Worm (Caenorhabditis elegans): Measurements from ENCODE around the gene sru-8.

sru-8 gene

ce11 chrV:9868311-9868710 is 24.6 kb downstream of the sru-8 start, which contains the start of gene srab-17:
srab-17 (minus strand) TSS chrV:9868411.
- TF ChIP-seq gmeb-2 (tag; optimal IDR thresholded peaks at IDR 0.05), result no peak
- TF ChIP-seq nhr-232 (tag; optimal IDR thresholded peaks at IDR 0.05), result no peak
- no peak for TF ChIP-seq hlh-15 (tag; optimal IDR thresholded peaks at IDR 0.05)
- TF ChIP-seq elt-4 (tag; optimal IDR thresholded peaks at IDR 0.05), result no peak
- no peak for TF ChIP-seq eyg-1 (tag; optimal IDR thresholded peaks at IDR 0.05)

- TF ChIP-seq pax-1 (tag; optimal IDR thresholded peaks at IDR 0.05) (no peak), Y22D7AL.16 (tag; optimal IDR thresholded peaks at IDR 0.05) (no peak), dve-1 (tag; optimal IDR thresholded peaks at IDR 0.05) (no peak), nfya-1 (tag; optimal IDR thresholded peaks at IDR 0.05) (no peak), hlh-15 (tag; optimal IDR thresholded peaks at IDR 0.05) (no peak), ceh-34 (tag; optimal IDR thresholded peaks at IDR 0.05) (no peak), ref-2 (tag; optimal IDR thresholded peaks at IDR 0.05) (no peak), unc-42 (tag; optimal IDR thresholded peaks at IDR 0.05) (no peak), ceh-19 (GFP tag; optimal IDR thresholded peaks at IDR 0.05) (no peak), sox-2 (GFP tag; IDR thresholded peaks at IDR 0.05) (no peak), ztf-16 (tag; optimal IDR thresholded peaks at IDR 0.05) (no peak), ceh-6 (GFP tag; optimal IDR thresholded peaks at IDR 0.05) (no peak), ceh-14 (tag; optimal IDR thresholded peaks at IDR 0.05) (no peak), ama-1 (optimal IDR thresholded peaks at IDR 0.05) (no peak), K09A11.1 (tag; optimal IDR thresholded peaks at IDR 0.05; ENCODE audit: insufficient read depth) (no peak)
Observed at ce11 chrV:9871339-9871738, 27.7 kb downstream of the sru-8 start, which contains the start of gene srab-18. srab-18 (minus strand) TSS chrV:9871439.

ce11 chrV:9879404-9879803 is 35.7 kb downstream of the sru-8 start, which contains the start of gene srab-26:
srab-26 (minus strand) TSS chrV:9879504.
- TF ChIP-seq rnt-1 (tag; optimal IDR thresholded peaks at IDR 0.05) (no peak), ama-1 (optimal IDR thresholded peaks at IDR 0.05) (no peak), ahr-1 (tag; optimal IDR thresholded peaks at IDR 0.05) (no peak), hlh-15 (tag; optimal IDR thresholded peaks at IDR 0.05) (no peak), che-1 (tag; optimal IDR thresholded peaks at IDR 0.05) (no peak), pha-2 (tag; optimal IDR thresholded peaks at IDR 0.05) (no peak), ets-4 (tag; optimal IDR thresholded peaks at IDR 0.05) (no peak), syd-9 (tag; optimal IDR thresholded peaks at IDR 0.05) (no peak), mec-3 (tag; optimal IDR thresholded peaks at IDR 0.05; ENCODE audit: borderline replicate concordance) (no peak), tbx-2 (tag; optimal IDR thresholded peaks at IDR 0.05) (no peak), pax-1 (tag; optimal IDR thresholded peaks at IDR 0.05) (no peak), ttx-3 (tag; optimal IDR thresholded peaks at IDR 0.05) (no peak), F13H6.1 (tag; optimal IDR thresholded peaks at IDR 0.05) (no peak), unc-3 (GFP tag; conservative IDR thresholded peaks at IDR 0.05) (no peak), unc-3 (tag; optimal IDR thresholded peaks at IDR 0.05) (no peak), T23F11.4 (GFP tag; optimal IDR thresholded peaks at IDR 0.05) (no peak)

- TF ChIP-seq syd-9 (tag; optimal IDR thresholded peaks at IDR 0.05) (no peak), ceh-45 (GFP tag; IDR thresholded peaks at IDR 0.05) (no peak), tbx-2 (tag; optimal IDR thresholded peaks at IDR 0.05) (no peak), elt-4 (tag; optimal IDR thresholded peaks at IDR 0.05) (no peak), K09A11.1 (tag; optimal IDR thresholded peaks at IDR 0.05; ENCODE audit: insufficient read depth) (no peak), pag-3 (tag; optimal IDR thresholded peaks at IDR 0.05; ENCODE audit: borderline replicate concordance) (no peak), C38D4.7 (GFP tag; optimal IDR thresholded peaks at IDR 0.05) (no peak), hlh-6 (tag; optimal IDR thresholded peaks at IDR 0.05) (no peak), rnt-1 (tag; optimal IDR thresholded peaks at IDR 0.05) (no peak), fax-1 (tag; optimal IDR thresholded peaks at IDR 0.05) (no peak)
Observed at ce11 chrV:9879867-9880266, 36.2 kb downstream of the sru-8 start, which contains the start of gene sdz-31. sdz-31 (plus strand) TSS chrV:9880167.

Data from whole organism, late embryonic.